Fruit fly (Drosophila melanogaster): ENCODE data around the gene drd.

- no peak for TF ChIP-seq CG10669 (GFP tag; optimal IDR thresholded peaks at IDR 0.05)
- no peak for TF ChIP-seq fd59A (GFP tag; optimal IDR thresholded peaks at IDR 0.05)
Observed at dm6 chrX:15132065-15132464, 6.5 kb downstream of the drd start.
